Fruit fly (Drosophila melanogaster) whole organism, pupa: ENCODE measurements around the gene ari-1.

Source experiments
- CG10348 ChIP-seq: fragments of 200-800 bp; sonication (Bioruptor generic); IDR thresholded peaks from 2 replicates; pipeline ENCODE4 v1.3.6; 2022; ENCODE audit warnings: missing biosample characterization, missing genetic modification characterization
- CG13204 ChIP-seq: fragments of 200-800 bp; sonication (Bioruptor generic); optimal IDR thresholded peaks from 2 replicates; lab custom pipeline; 2018; ENCODE audit warnings: missing biosample characterization, mild to moderate bottlenecking, missing genetic modification characterization, moderate library complexity
- CG14655 ChIP-seq: fragments of 200-800 bp; sonication (Bioruptor generic); optimal IDR thresholded peaks from 3 replicates; lab custom pipeline; 2017; ENCODE audit warnings: mild to moderate bottlenecking, missing biosample characterization, missing genetic modification reagents, missing genetic modification characterization
- CG8301 ChIP-seq: fragments of 200-800 bp; sonication (Bioruptor generic); optimal IDR thresholded peaks from 2 replicates; lab custom pipeline; 2018; ENCODE audit warnings: missing biosample characterization, mild to moderate bottlenecking, missing genetic modification characterization
- CG9948 ChIP-seq: fragments of 200-800 bp; sonication (Bioruptor generic); optimal IDR thresholded peaks from 2 replicates; lab custom pipeline; 2018; ENCODE audit warnings: missing biosample characterization, mild to moderate bottlenecking, missing genetic modification characterization, moderate library complexity
- EcR ChIP-seq: fragments of 200-800 bp; sonication (Bioruptor generic); optimal IDR thresholded peaks from 3 replicates; lab custom pipeline; 2019; ENCODE audit warnings: missing biosample characterization, missing genetic modification characterization, mild to moderate bottlenecking, moderate library complexity, missing genetic modification reagents
- Ets98B ChIP-seq: fragments of 200-800 bp; sonication (Bioruptor generic); IDR thresholded peaks from 2 replicates; pipeline ENCODE4 v1.3.6; 2022; ENCODE audit warnings: missing biosample characterization, missing genetic modification characterization
- Pif1A ChIP-seq: fragments of 200-800 bp; sonication (Bioruptor generic); optimal IDR thresholded peaks from 3 replicates; lab custom pipeline; 2016; ENCODE audit warnings: missing biosample characterization, missing genetic modification characterization
- Pif1B ChIP-seq: fragments of 200-800 bp; sonication (Bioruptor generic); optimal IDR thresholded peaks from 3 replicates; lab custom pipeline; 2016; ENCODE audit warnings: missing biosample characterization, missing genetic modification characterization
- fd96Ca ChIP-seq: fragments of 200-800 bp; sonication (Bioruptor generic); IDR thresholded peaks from 3 replicates; pipeline ENCODE4 v1.3.6; 2022; ENCODE audit warnings: missing biosample characterization, missing genetic modification characterization

- TF ChIP-seq Ets98B (GFP tag; lab: Robert Waterston, UW) (no peak), CG10348 (no peak), CG13204 (no peak), CG9948 (tag; lab: Kevin White, UChicago) (no peak), fd96Ca (GFP tag; lab: Robert Waterston, UW) (no peak), Pif1A (GFP tag; lab: Kevin White, UChicago) (no peak), CG14655 (no peak), EcR (GFP tag; lab: Kevin White, UChicago) (no peak), CG8301 (tag; lab: Kevin White, UChicago) (no peak), Pif1B (no peak)
Measured at dm6 chrX:18101098-18101711, 36.4 kb downstream of the ari-1 start, which contains the start of gene Mvb12.
